Worm (Caenorhabditis elegans) whole organism, late embryonic: ENCODE results near the gene str-131.

Experiments
- C08G9.2 ChIP-seq: sonication (generic microtip); optimal IDR thresholded peaks from 2 replicates; lab custom pipeline; 2016; ENCODE audit warnings: mild to moderate bottlenecking, missing genetic modification characterization, moderate library complexity, missing compliant biosample characterization
- C38D4.7 ChIP-seq: fragments of 200-800 bp; sonication (Bioruptor generic); optimal IDR thresholded peaks from 2 replicates; lab custom pipeline; 2018; ENCODE audit warnings: mild to moderate bottlenecking, missing genetic modification characterization, moderate library complexity, missing compliant biosample characterization
- F13H6.1 ChIP-seq: sonication (generic microtip); optimal IDR thresholded peaks from 2 replicates; lab custom pipeline; 2016; ENCODE audit warnings: missing genetic modification characterization, missing compliant biosample characterization
- K02D7.2 ChIP-seq: sonication (generic microtip); optimal IDR thresholded peaks from 2 replicates; lab custom pipeline; 2017; ENCODE audit warnings: mild to moderate bottlenecking, missing genetic modification characterization, missing compliant biosample characterization
- K09A11.1 ChIP-seq: sonication (generic microtip); optimal IDR thresholded peaks from 2 replicates; lab custom pipeline; 2017; ENCODE audit warnings: antibody characterized with exemption, mild to moderate bottlenecking, missing genetic modification characterization, missing compliant biosample characterization; ENCODE audit not compliant: insufficient read depth
- Y22D7AL.16 ChIP-seq: sonication (generic microtip); optimal IDR thresholded peaks from 2 replicates; lab custom pipeline; 2016; ENCODE audit warnings: missing genetic modification characterization, missing compliant biosample characterization
- ama-1 ChIP-seq: fragments of 150-350 bp; optimal IDR thresholded peaks from 2 replicates; lab custom pipeline; 2014
- ceh-18 ChIP-seq: sonication (generic microtip); optimal IDR thresholded peaks from 2 replicates; lab custom pipeline; 2016; ENCODE audit warnings: missing genetic modification characterization, missing compliant biosample characterization
- ceh-2 ChIP-seq: sonication (generic microtip); optimal IDR thresholded peaks from 2 replicates; lab custom pipeline; 2016; ENCODE audit warnings: missing genotype, missing genetic modification characterization, missing compliant biosample characterization
- ceh-45 ChIP-seq: fragments of 200-800 bp; sonication (Bioruptor generic); IDR thresholded peaks from 2 replicates; pipeline ENCODE4 v1.3.6; 2022; ENCODE audit warnings: missing genetic modification reagents, missing genetic modification characterization, missing compliant biosample characterization
- ceh-48 ChIP-seq: sonication (generic microtip); optimal IDR thresholded peaks from 2 replicates; lab custom pipeline; 2016; ENCODE audit warnings: missing genetic modification characterization, inconsistent platforms, missing compliant biosample characterization
- ceh-9 ChIP-seq: sonication (generic microtip); optimal IDR thresholded peaks from 2 replicates; lab custom pipeline; 2016; ENCODE audit warnings: mild to moderate bottlenecking, missing genetic modification characterization, inconsistent platforms, missing compliant biosample characterization
- che-1 ChIP-seq: sonication (generic microtip); optimal IDR thresholded peaks from 2 replicates; lab custom pipeline; 2016; ENCODE audit warnings: mild to moderate bottlenecking, missing genetic modification characterization, missing compliant biosample characterization
- dmd-4 ChIP-seq: sonication (generic microtip); optimal IDR thresholded peaks from 2 replicates; lab custom pipeline; 2016; ENCODE audit warnings: borderline replicate concordance, missing genetic modification characterization, missing compliant biosample characterization
- dve-1 ChIP-seq: sonication (generic microtip); optimal IDR thresholded peaks from 2 replicates; lab custom pipeline; 2017; ENCODE audit warnings: antibody characterized with exemption, mild to moderate bottlenecking, missing genetic modification characterization, missing compliant biosample characterization
- elt-2 ChIP-seq: sonication (generic microtip); optimal IDR thresholded peaks from 2 replicates; lab custom pipeline; 2016; ENCODE audit warnings: missing genetic modification reagents, missing genetic modification characterization, missing compliant biosample characterization
- eyg-1 ChIP-seq: sonication (generic microtip); optimal IDR thresholded peaks from 2 replicates; lab custom pipeline; 2016; ENCODE audit warnings: missing genotype, missing genetic modification characterization, missing compliant biosample characterization
- fkh-10 ChIP-seq: fragments of 150-350 bp; optimal IDR thresholded peaks from 2 replicates; lab custom pipeline; 2014; ENCODE audit warnings: missing biosample characterization, missing genetic modification reagents, missing genetic modification characterization
- fkh-6 ChIP-seq: sonication (generic microtip); optimal IDR thresholded peaks from 2 replicates; lab custom pipeline; 2016; ENCODE audit warnings: missing genetic modification characterization, missing compliant biosample characterization
- gmeb-2 ChIP-seq: sonication (generic microtip); optimal IDR thresholded peaks from 2 replicates; lab custom pipeline; 2016; ENCODE audit warnings: missing genetic modification characterization, inconsistent platforms, missing compliant biosample characterization
- hlh-13 ChIP-seq: fragments of 200-800 bp; sonication (Bioruptor generic); optimal IDR thresholded peaks from 2 replicates; lab custom pipeline; 2018; ENCODE audit warnings: mild to moderate bottlenecking, missing genetic modification characterization, missing compliant biosample characterization
- hlh-15 ChIP-seq: sonication (generic microtip); optimal IDR thresholded peaks from 2 replicates; lab custom pipeline; 2016; ENCODE audit warnings: missing genetic modification characterization, missing compliant biosample characterization
- hlh-6 ChIP-seq: sonication (generic microtip); optimal IDR thresholded peaks from 2 replicates; lab custom pipeline; 2016; ENCODE audit warnings: missing genotype, missing genetic modification characterization, missing compliant biosample characterization
- lin-11 ChIP-seq: fragments of 200-800 bp; sonication (Bioruptor generic); optimal IDR thresholded peaks from 2 replicates; lab custom pipeline; 2018; ENCODE audit warnings: mild to moderate bottlenecking, missing genetic modification characterization, missing compliant biosample characterization
- madf-2 ChIP-seq: sonication (generic microtip); optimal IDR thresholded peaks from 2 replicates; lab custom pipeline; 2017; ENCODE audit warnings: missing genetic modification characterization, missing compliant biosample characterization
- nfya-1 ChIP-seq: sonication (generic microtip); optimal IDR thresholded peaks from 2 replicates; lab custom pipeline; 2017; ENCODE audit warnings: missing genetic modification characterization, mild to moderate bottlenecking, missing compliant biosample characterization, antibody characterized with exemption, moderate library complexity
- nhr-11 ChIP-seq: fragments of 150-350 bp; optimal IDR thresholded peaks from 2 replicates; lab custom pipeline; 2014; ENCODE audit warnings: missing biosample characterization, missing genetic modification characterization
- nhr-232 ChIP-seq: sonication (generic microtip); optimal IDR thresholded peaks from 2 replicates; lab custom pipeline; 2016; ENCODE audit warnings: missing genetic modification characterization, missing compliant biosample characterization
- odd-2 ChIP-seq: sonication (generic microtip); optimal IDR thresholded peaks from 2 replicates; lab custom pipeline; 2017; ENCODE audit warnings: antibody characterized with exemption, mild to moderate bottlenecking, missing genetic modification characterization, missing compliant biosample characterization
- pat-9 ChIP-seq: fragments of 200-800 bp; sonication (Bioruptor generic); optimal IDR thresholded peaks from 2 replicates; lab custom pipeline; 2018; ENCODE audit warnings: mild to moderate bottlenecking, missing genetic modification characterization, moderate library complexity, missing compliant biosample characterization
- pax-1 ChIP-seq: fragments of 150-350 bp; optimal IDR thresholded peaks from 2 replicates; lab custom pipeline; 2014; ENCODE audit warnings: missing biosample characterization, missing genetic modification characterization
- pqm-1 ChIP-seq: sonication (generic microtip); optimal IDR thresholded peaks from 2 replicates; lab custom pipeline; 2016; ENCODE audit warnings: missing genetic modification characterization, missing compliant biosample characterization
- sox-4 ChIP-seq: sonication (generic microtip); optimal IDR thresholded peaks from 2 replicates; lab custom pipeline; 2017; ENCODE audit warnings: mild to moderate bottlenecking, missing genetic modification characterization, inconsistent platforms, missing compliant biosample characterization
- tbx-2 ChIP-seq: sonication (generic microtip); optimal IDR thresholded peaks from 2 replicates; lab custom pipeline; 2016; ENCODE audit warnings: missing genetic modification characterization, missing compliant biosample characterization
- ttx-3 ChIP-seq: sonication (generic microtip); optimal IDR thresholded peaks from 2 replicates; lab custom pipeline; 2016; ENCODE audit warnings: missing genetic modification reagents, missing genetic modification characterization, missing compliant biosample characterization
- unc-3 ChIP-seq, 2 experiments: fragments of 200-800 bp in 1 of 2; sonication (Bioruptor generic) in 1 of 2; sonication (generic microtip) in 1 of 2; conservative IDR thresholded peaks in 1 of 2; optimal IDR thresholded peaks in 1 of 2; 2 replicates each; pipeline versions ENCODE4 v1.3.6 to Lab custom; 2016 to 2022; ENCODE audit warnings: missing compliant biosample characterization in 2 of 2, missing genetic modification characterization in 2 of 2, missing genetic modification reagents in 1 of 2
- ztf-16 ChIP-seq: sonication (generic microtip); optimal IDR thresholded peaks from 2 replicates; lab custom pipeline; 2017; ENCODE audit warnings: missing genetic modification characterization, missing compliant biosample characterization

The str-131 gene

DNA sequence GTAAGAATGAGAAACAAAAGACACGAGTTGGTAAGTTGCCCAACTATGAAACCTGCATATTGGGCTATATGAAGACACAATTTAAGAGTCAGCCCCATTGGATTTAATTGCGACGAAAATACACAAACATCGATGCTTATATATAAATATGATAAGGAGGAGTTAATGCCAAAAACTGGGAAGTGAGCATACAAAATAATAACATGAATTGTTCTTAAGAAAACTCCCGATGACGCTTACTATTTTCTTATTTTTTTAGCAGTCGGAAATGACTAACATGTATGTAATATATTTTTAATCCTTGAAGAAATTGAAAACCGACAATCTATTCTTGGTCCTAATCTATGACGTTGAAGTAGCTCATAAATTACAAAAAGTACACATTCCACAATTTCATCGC lies 9.4 kb downstream of the str-131 start, which contains the start of gene str-144:
str-144 (minus strand) TSS at position 101 of the 400 bp plus-strand sequence.
- TF ChIP-seq madf-2 (tag; lab: Kevin White, UChicago) (no peak), Y22D7AL.16 (tag; lab: Kevin White, UChicago) (no peak), elt-2 (tag; lab: Kevin White, UChicago) (no peak), pat-9 (tag; lab: Kevin White, UChicago) (no peak), ztf-16 (tag; lab: Kevin White, UChicago) (no peak), nfya-1 (no peak), dmd-4 (no peak), ceh-48 (no peak), pqm-1 (tag; lab: Kevin White, UChicago) (no peak)

DNA sequence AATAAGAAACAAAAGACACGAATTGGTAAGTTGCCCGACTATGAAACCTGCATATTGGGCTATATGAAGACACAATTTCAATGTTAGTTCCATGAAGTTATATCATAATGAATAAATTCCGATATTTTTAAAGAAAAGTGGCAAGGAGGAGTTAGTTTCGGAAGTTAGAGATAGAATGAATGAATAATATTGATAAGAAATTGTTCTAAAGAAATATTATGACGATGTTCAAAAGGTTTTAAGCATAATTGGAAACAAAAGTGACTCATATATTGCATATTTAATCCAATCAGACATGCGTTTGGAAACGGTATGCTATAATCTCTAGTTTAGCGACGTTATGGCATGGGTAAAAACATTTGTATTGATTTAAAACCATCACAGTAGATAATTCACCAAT lies 11.8 kb downstream of the str-131 start, which contains the start of gene str-143:
str-143 (minus strand) TSS at position 101 of the 400 bp plus-strand sequence.
- no peak for TF ChIP-seq C08G9.2 (tag; lab: Kevin White, UChicago)
- TF ChIP-seq fkh-6 (tag; lab: Kevin White, UChicago), result no peak
- TF ChIP-seq odd-2 (tag; lab: Kevin White, UChicago), result no peak
- no peak for TF ChIP-seq ttx-3 (tag; lab: Kevin White, UChicago)
- no peak for TF ChIP-seq ceh-2 (tag; lab: Kevin White, UChicago)
- TF ChIP-seq unc-3 (GFP tag; conservative IDR thresholded peaks at IDR 0.05; lab: Robert Waterston, UW), result no peak
- no peak for TF ChIP-seq unc-3 (tag; optimal IDR thresholded peaks at IDR 0.05; lab: Kevin White, UChicago)
- TF ChIP-seq C38D4.7 (GFP tag; lab: Kevin White, UChicago), result no peak
- TF ChIP-seq ceh-45 (GFP tag; lab: Robert Waterston, UW), result no peak
- TF ChIP-seq nfya-1, result no peak
- TF ChIP-seq sox-4, result no peak
- no peak for TF ChIP-seq dve-1
- no peak for TF ChIP-seq eyg-1 (tag; lab: Kevin White, UChicago)
- TF ChIP-seq K09A11.1, result no peak
- TF ChIP-seq ceh-18 (tag; lab: Kevin White, UChicago), result no peak
- TF ChIP-seq Y22D7AL.16 (tag; lab: Kevin White, UChicago), result no peak
- no peak for TF ChIP-seq tbx-2
- no peak for TF ChIP-seq nhr-232 (tag; lab: Kevin White, UChicago)
- TF ChIP-seq hlh-6 (tag; lab: Kevin White, UChicago), result no peak
- no peak for TF ChIP-seq hlh-13 (GFP tag; lab: Kevin White, UChicago)
- no peak for TF ChIP-seq fkh-10 (GFP tag; lab: Kevin White, UChicago)

DNA sequence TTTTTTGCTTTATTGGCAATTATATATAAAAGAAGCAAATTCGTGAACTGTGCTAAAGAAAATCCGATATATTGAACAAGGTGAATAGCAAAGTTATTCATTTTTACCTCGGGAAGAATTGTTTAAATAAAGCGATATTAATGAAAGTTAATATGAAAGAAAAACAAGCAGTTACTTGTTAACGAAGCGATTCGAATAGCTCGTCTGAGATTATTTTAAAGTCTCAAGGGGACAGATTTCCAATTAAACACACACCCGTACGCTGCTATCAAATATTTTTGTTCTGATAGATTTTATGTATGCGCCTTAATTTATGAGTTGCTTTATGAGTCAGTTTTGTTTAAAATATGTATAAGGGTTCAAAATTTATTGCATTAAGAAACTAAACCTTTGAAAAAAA lies 13.7 kb downstream of the str-131 start, which contains the start of gene str-140:
str-140 (minus strand) TSS at position 101 of the 400 bp plus-strand sequence.
- TF ChIP-seq dve-1 (no peak), ztf-16 (tag; lab: Kevin White, UChicago) (no peak), hlh-15 (tag; lab: Kevin White, UChicago) (no peak), eyg-1 (tag; lab: Kevin White, UChicago) (no peak), ceh-9 (tag; lab: Kevin White, UChicago) (no peak), pax-1 (tag; lab: Kevin White, UChicago) (no peak), hlh-6 (tag; lab: Kevin White, UChicago) (no peak), madf-2 (tag; lab: Kevin White, UChicago) (no peak), nhr-11 (no peak), lin-11 (tag; lab: Kevin White, UChicago) (no peak), ceh-2 (tag; lab: Kevin White, UChicago) (no peak), ama-1 (no peak), che-1 (no peak), gmeb-2 (tag; lab: Kevin White, UChicago) (no peak), F13H6.1 (tag; lab: Kevin White, UChicago) (no peak), Y22D7AL.16 (tag; lab: Kevin White, UChicago) (no peak), pqm-1 (tag; lab: Kevin White, UChicago) (no peak), K02D7.2 (tag; lab: Kevin White, UChicago) (no peak)
